Worm (Caenorhabditis elegans) whole organism, early embryonic: ENCODE results near the gene Y38F1A.4.

Experiments used
- F13C5.2 ChIP-seq: sonication (generic microtip); optimal IDR thresholded peaks from 2 replicates; lab custom pipeline; 2017; ENCODE audit warnings: mild to moderate bottlenecking, missing genetic modification characterization, inconsistent platforms, missing compliant biosample characterization
- aly-1 ChIP-seq: sonication (generic microtip); optimal IDR thresholded peaks from 2 replicates; lab custom pipeline; 2016; ENCODE audit warnings: missing genetic modification characterization, missing compliant biosample characterization
- ama-1 ChIP-seq: fragments of 150-350 bp; optimal IDR thresholded peaks from 2 replicates; lab custom pipeline; 2014
- ceh-13 ChIP-seq: fragments of 200-800 bp; sonication (Bioruptor generic); optimal IDR thresholded peaks from 2 replicates; lab custom pipeline; 2018; ENCODE audit warnings: mild to moderate bottlenecking, missing genetic modification characterization, missing compliant biosample characterization
- flt-1 ChIP-seq: fragments of 200-800 bp; sonication (Bioruptor generic); IDR thresholded peaks from 2 replicates; pipeline ENCODE4 v1.3.6; 2022; ENCODE audit warnings: missing genetic modification characterization, missing compliant biosample characterization
- hmbx-1 ChIP-seq: sonication (generic microtip); optimal IDR thresholded peaks from 2 replicates; lab custom pipeline; 2016; ENCODE audit warnings: mild to moderate bottlenecking, missing genetic modification characterization, missing compliant biosample characterization
- hnd-1 ChIP-seq: sonication (generic microtip); optimal IDR thresholded peaks from 2 replicates; lab custom pipeline; 2016; ENCODE audit warnings: missing genetic modification characterization, missing compliant biosample characterization
- pes-1 ChIP-seq: fragments of 200-800 bp; sonication (Bioruptor generic); IDR thresholded peaks from 2 replicates; pipeline ENCODE4 v1.3.6; 2022; ENCODE audit warnings: missing genetic modification reagents, missing genetic modification characterization, missing compliant biosample characterization
- scrt-1 ChIP-seq: fragments of 200-800 bp; sonication (Bioruptor generic); IDR thresholded peaks from 2 replicates; pipeline ENCODE4 v1.3.6; 2022; ENCODE audit warnings: missing genetic modification characterization, missing compliant biosample characterization
- tbx-37 ChIP-seq: fragments of 200-800 bp; sonication (Bioruptor generic); conservative IDR thresholded peaks from 2 replicates; pipeline ENCODE4 v1.3.6; 2022; ENCODE audit warnings: missing genetic modification reagents, missing genetic modification characterization, missing compliant biosample characterization
- tra-4 ChIP-seq: sonication (generic microtip); optimal IDR thresholded peaks from 2 replicates; lab custom pipeline; 2017; ENCODE audit warnings: missing genetic modification characterization, missing compliant biosample characterization

DNA sequence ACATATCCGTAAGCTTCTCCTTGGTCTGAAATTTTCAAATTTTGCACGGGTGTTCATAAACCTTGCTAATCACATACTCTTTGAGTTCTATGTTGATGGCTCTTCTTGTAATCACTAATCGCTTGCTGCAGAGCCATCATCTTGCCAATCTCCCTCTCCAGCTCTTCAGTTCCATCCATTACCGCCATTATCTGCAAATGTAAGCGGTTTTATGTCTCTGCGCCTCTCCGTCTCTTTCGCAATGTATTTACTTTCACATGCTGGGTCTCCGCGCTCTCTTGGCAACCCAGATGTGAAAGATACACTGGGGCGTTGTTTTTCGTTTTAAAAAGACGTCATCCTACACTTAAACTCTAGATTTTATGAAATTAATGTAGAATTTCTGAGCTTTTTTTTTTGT is 16.2 kb downstream of the Y38F1A.4 start:
- TF ChIP-seq hmbx-1 (tag; lab: Kevin White, UChicago) (no peak), ama-1 (no peak), flt-1 (no peak), ceh-13 (no peak), pes-1 (GFP tag; lab: Robert Waterston, UW) (no peak), tra-4 (tag; lab: Kevin White, UChicago) (no peak), F13C5.2 (tag; lab: Kevin White, UChicago) (no peak), hnd-1 (no peak), aly-1 (no peak), scrt-1 (no peak), tbx-37 (GFP tag; lab: Robert Waterston, UW) (no peak)
